Fruit fly (Drosophila melanogaster) Kc167 (cell line): Measurements from ENCODE around the gene Arfrp1.

Source experiments
- Myc ChIP-seq: fragments of >200 bp; optimal IDR thresholded peaks from 2 replicates; lab custom pipeline; 2017; ENCODE audit warnings: missing external identifiers
- Sin3A ChIP-seq: fragments of >200 bp; optimal IDR thresholded peaks from 2 replicates; lab custom pipeline; 2018; ENCODE audit warnings: missing external identifiers
- h ChIP-seq: fragments of >200 bp; optimal IDR thresholded peaks from 3 replicates; lab custom pipeline; 2018; ENCODE audit warnings: missing external identifiers
- psq ChIP-seq: fragments of >200 bp; optimal IDR thresholded peaks from 2 replicates; lab custom pipeline; 2017; ENCODE audit warnings: missing external identifiers
- ttk ChIP-seq: sonication (Bioruptor generic); optimal IDR thresholded peaks from 2 replicates; lab custom pipeline; 2017; ENCODE audit warnings: missing external identifiers

DNA sequence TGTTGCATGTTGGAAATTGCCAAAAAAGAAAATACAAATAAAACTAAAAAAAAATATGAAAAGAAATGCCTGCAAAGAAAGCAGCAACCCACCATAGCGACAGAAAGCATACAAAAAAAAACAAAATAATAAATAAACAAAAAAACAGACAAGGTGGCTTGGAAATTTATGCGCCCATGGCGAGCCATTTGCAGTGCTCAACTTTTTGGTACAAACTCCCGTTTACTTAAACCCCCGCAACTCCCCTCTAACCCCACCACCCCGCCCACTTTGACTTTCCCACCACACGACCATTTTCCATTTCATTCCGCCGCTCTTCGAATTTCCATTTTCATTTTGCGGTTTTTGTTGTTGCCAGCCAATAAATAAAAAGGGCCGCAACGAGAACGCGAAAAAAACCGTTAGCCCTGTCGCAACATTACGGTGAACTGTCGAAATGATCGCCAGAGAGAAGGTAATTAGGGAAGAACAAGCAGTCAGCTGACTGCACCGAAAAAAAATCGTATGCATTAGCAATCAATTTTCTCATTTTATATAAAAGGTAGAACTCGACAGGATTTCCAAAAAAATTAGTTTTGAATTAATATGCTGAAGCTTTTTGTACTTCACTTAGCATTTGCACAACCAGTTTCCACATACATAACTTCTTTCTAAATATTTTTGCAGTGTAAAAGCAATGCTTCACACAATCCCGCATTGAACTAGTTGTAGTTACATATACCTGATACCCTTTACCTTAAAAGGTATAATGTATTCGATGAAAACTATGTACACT, 30.1 kb downstream of the Arfrp1 start:
- TF ChIP-seq psq (lab: Kevin White, UChicago), result no peak
- no peak for TF ChIP-seq ttk
- TF ChIP-seq Myc, result no peak
- no peak for TF ChIP-seq h (lab: Kevin White, UChicago)
- no peak for TF ChIP-seq Sin3A (lab: Kevin White, UChicago)
